Fruit fly (Drosophila melanogaster) whole organism, embryonic: ENCODE results near the gene comm.

Experiments
- Adf1 ChIP-seq: fragments of 200-800 bp; sonication (Bioruptor generic); IDR thresholded peaks from 2 replicates; pipeline ENCODE4 v1.3.6; 2022; ENCODE audit warnings: missing biosample characterization, missing genetic modification characterization
- Atf3 ChIP-seq: fragments of 200-800 bp; sonication (Bioruptor generic); optimal IDR thresholded peaks from 3 replicates; lab custom pipeline; 2016; ENCODE audit warnings: missing biosample characterization, missing genetic modification characterization
- CG10147 ChIP-seq: fragments of 200-800 bp; sonication (Bioruptor generic); optimal IDR thresholded peaks from 2 replicates; lab custom pipeline; 2019; ENCODE audit warnings: missing biosample characterization, mild to moderate bottlenecking, missing genetic modification characterization, moderate library complexity
- CG13296 ChIP-seq: fragments of 200-800 bp; sonication (Bioruptor generic); optimal IDR thresholded peaks from 3 replicates; lab custom pipeline; 2018; ENCODE audit warnings: missing biosample characterization, mild to moderate bottlenecking, missing genetic modification characterization
- CG14667 ChIP-seq: fragments of 200-800 bp; sonication (Bioruptor generic); IDR thresholded peaks from 2 replicates; pipeline ENCODE4 v1.3.6; 2022; ENCODE audit warnings: missing biosample characterization, missing genetic modification characterization
- CG15479 ChIP-seq: fragments of 200-800 bp; sonication (Bioruptor generic); optimal IDR thresholded peaks from 3 replicates; lab custom pipeline; 2019; ENCODE audit warnings: missing biosample characterization, mild to moderate bottlenecking, missing genetic modification characterization, moderate library complexity
- CG1832 ChIP-seq: fragments of 200-800 bp; sonication (Bioruptor generic); optimal IDR thresholded peaks from 2 replicates; lab custom pipeline; 2017; ENCODE audit warnings: missing biosample characterization, mild to moderate bottlenecking, missing genetic modification characterization, inconsistent platforms
- CG18599 ChIP-seq: fragments of 200-800 bp; sonication (Bioruptor generic); optimal IDR thresholded peaks from 3 replicates; lab custom pipeline; 2017; ENCODE audit warnings: missing biosample characterization, missing genetic modification characterization, mild to moderate bottlenecking, moderate library complexity, missing genetic modification reagents
- CG2199 ChIP-seq: fragments of 200-800 bp; sonication (Bioruptor generic); IDR thresholded peaks from 3 replicates; pipeline ENCODE4 v1.3.6; 2022; ENCODE audit warnings: missing biosample characterization, missing genetic modification characterization
- CG32532 ChIP-seq: fragments of 200-800 bp; sonication (Bioruptor generic); IDR thresholded peaks from 2 replicates; pipeline ENCODE4 v1.3.6; 2022; ENCODE audit warnings: missing biosample characterization, missing genetic modification characterization
- CG43689 ChIP-seq: fragments of 200-800 bp; sonication (Bioruptor generic); IDR thresholded peaks from 2 replicates; pipeline ENCODE4 v1.3.6; 2022; ENCODE audit warnings: missing biosample characterization, missing genetic modification characterization
- CG5245 ChIP-seq: fragments of 200-800 bp; sonication (Bioruptor generic); optimal IDR thresholded peaks from 3 replicates; lab custom pipeline; 2016; ENCODE audit warnings: missing biosample characterization, missing genetic modification characterization
- CG6654 ChIP-seq: fragments of 200-800 bp; sonication (Bioruptor generic); optimal IDR thresholded peaks from 2 replicates; lab custom pipeline; 2017; ENCODE audit warnings: missing biosample characterization, mild to moderate bottlenecking, missing genetic modification characterization
- CG7357 ChIP-seq: fragments of 200-800 bp; sonication (Bioruptor generic); IDR thresholded peaks from 3 replicates; pipeline ENCODE4 v1.3.6; 2022; ENCODE audit warnings: missing biosample characterization, missing genetic modification characterization
- CG7745 ChIP-seq: fragments of 200-800 bp; sonication (Bioruptor generic); optimal IDR thresholded peaks from 2 replicates; lab custom pipeline; 2018; ENCODE audit warnings: missing biosample characterization, mild to moderate bottlenecking, missing genetic modification characterization, moderate library complexity
- CG7987 ChIP-seq: fragments of 200-800 bp; sonication (Bioruptor generic); optimal IDR thresholded peaks from 2 replicates; lab custom pipeline; 2018; ENCODE audit warnings: missing biosample characterization, mild to moderate bottlenecking, missing genetic modification characterization, moderate library complexity
- CG8281 ChIP-seq: fragments of 200-800 bp; sonication (Bioruptor generic); optimal IDR thresholded peaks from 2 replicates; lab custom pipeline; 2018; ENCODE audit warnings: missing biosample characterization, mild to moderate bottlenecking, missing genetic modification characterization, moderate library complexity
- CG8290 ChIP-seq, 3 experiments: fragments of 200-800 bp; sonication (Bioruptor generic); optimal IDR thresholded peaks; 2 replicates each; lab custom pipeline; 2016 to 2019; ENCODE audit warnings: missing biosample characterization in 3 of 3, missing genetic modification characterization in 3 of 3, mild to moderate bottlenecking in 2 of 3, moderate library complexity in 1 of 3
- CG9609 ChIP-seq: fragments of 200-800 bp; sonication (Bioruptor generic); optimal IDR thresholded peaks from 3 replicates; lab custom pipeline; 2016; ENCODE audit warnings: missing biosample characterization, missing genetic modification characterization
- Dbx ChIP-seq: fragments of 200-800 bp; sonication (Bioruptor generic); IDR thresholded peaks from 3 replicates; pipeline ENCODE4 v1.3.6; 2022; ENCODE audit warnings: missing biosample characterization, missing genetic modification characterization
- Dek ChIP-seq: fragments of 200-800 bp; sonication (Bioruptor generic); optimal IDR thresholded peaks from 3 replicates; lab custom pipeline; 2019; ENCODE audit warnings: missing biosample characterization, mild to moderate bottlenecking, missing genetic modification characterization, moderate library complexity
- Dip3 ChIP-seq: fragments of 200-800 bp; sonication (Bioruptor generic); optimal IDR thresholded peaks from 3 replicates; lab custom pipeline; 2016; ENCODE audit warnings: missing biosample characterization, missing genetic modification characterization
- Dp ChIP-seq: fragments of 200-800 bp; sonication (Bioruptor generic); optimal IDR thresholded peaks from 2 replicates; lab custom pipeline; 2018; ENCODE audit warnings: missing biosample characterization, mild to moderate bottlenecking, missing genetic modification characterization, moderate library complexity
- Ets97D ChIP-seq: fragments of 200-800 bp; sonication (Bioruptor generic); optimal IDR thresholded peaks from 3 replicates; lab custom pipeline; 2016; ENCODE audit warnings: missing biosample characterization, missing genetic modification characterization
- Gug ChIP-seq: fragments of 200-800 bp; sonication (Bioruptor generic); IDR thresholded peaks from 4 replicates; pipeline ENCODE4 v1.3.6; 2022; ENCODE audit warnings: missing biosample characterization, missing genetic modification characterization
- Hey ChIP-seq: fragments of 200-800 bp; sonication (Bioruptor generic); optimal IDR thresholded peaks from 3 replicates; lab custom pipeline; 2018; ENCODE audit warnings: missing biosample characterization, mild to moderate bottlenecking, missing genetic modification characterization
- Hmr ChIP-seq: fragments of 200-800 bp; sonication (Bioruptor generic); optimal IDR thresholded peaks from 3 replicates; lab custom pipeline; 2017; ENCODE audit warnings: mild to moderate bottlenecking, missing biosample characterization, missing genetic modification reagents, missing genetic modification characterization
- Hr39 ChIP-seq: fragments of >200 bp; optimal IDR thresholded peaks from 2 replicates; lab custom pipeline; 2017
- Hsf ChIP-seq: fragments of 200-800 bp; sonication (Bioruptor generic); optimal IDR thresholded peaks from 3 replicates; lab custom pipeline; 2016; ENCODE audit warnings: missing biosample characterization, missing genetic modification characterization
- Oaz ChIP-seq: fragments of 200-800 bp; sonication (Bioruptor generic); IDR thresholded peaks from 2 replicates; pipeline ENCODE4 v1.3.6; 2022; ENCODE audit warnings: missing biosample characterization, missing genetic modification characterization
- Optix ChIP-seq: fragments of 200-800 bp; sonication (Bioruptor generic); IDR thresholded peaks from 3 replicates; pipeline ENCODE4 v1.3.6; 2022; ENCODE audit warnings: missing biosample characterization, missing genetic modification characterization
- Sry-δ ChIP-seq: fragments of 200-800 bp; sonication (Bioruptor generic); optimal IDR thresholded peaks from 2 replicates; lab custom pipeline; 2016; ENCODE audit warnings: missing biosample characterization, missing genetic modification characterization
- Vsx1 ChIP-seq: fragments of 200-800 bp; sonication (Bioruptor generic); optimal IDR thresholded peaks from 2 replicates; lab custom pipeline; 2017; ENCODE audit warnings: missing biosample characterization, mild to moderate bottlenecking, missing genetic modification characterization, missing genetic modification reagents
- corto ChIP-seq: fragments of 200-800 bp; sonication (Bioruptor generic); optimal IDR thresholded peaks from 2 replicates; lab custom pipeline; 2016; ENCODE audit warnings: missing biosample characterization, mild to moderate bottlenecking, missing genetic modification characterization, moderate library complexity
- dan ChIP-seq: fragments of 200-800 bp; sonication (Bioruptor generic); IDR thresholded peaks from 2 replicates; pipeline ENCODE4 v1.3.6; 2022; ENCODE audit warnings: missing biosample characterization, missing genetic modification characterization
- danr ChIP-seq: fragments of 200-800 bp; sonication (Bioruptor generic); IDR thresholded peaks from 2 replicates; pipeline ENCODE4 v1.3.6; 2022; ENCODE audit warnings: missing biosample characterization, missing genetic modification characterization
- ems ChIP-seq: fragments of 200-800 bp; sonication (Bioruptor generic); optimal IDR thresholded peaks from 3 replicates; lab custom pipeline; 2016; ENCODE audit warnings: missing biosample characterization, missing genetic modification characterization
- en ChIP-seq: fragments of 200-800 bp; sonication (Bioruptor generic); optimal IDR thresholded peaks from 2 replicates; lab custom pipeline; 2016; ENCODE audit warnings: missing biosample characterization, missing genetic modification characterization
- ewg ChIP-seq: fragments of 200-800 bp; sonication (Bioruptor generic); optimal IDR thresholded peaks from 3 replicates; lab custom pipeline; 2017; ENCODE audit warnings: mild to moderate bottlenecking, missing biosample characterization, missing genetic modification reagents, missing genetic modification characterization
- fu2 ChIP-seq: fragments of 200-800 bp; sonication (Bioruptor generic); optimal IDR thresholded peaks from 2 replicates; lab custom pipeline; 2016; ENCODE audit warnings: missing biosample characterization, missing genetic modification characterization
- gcm ChIP-seq: fragments of 200-800 bp; sonication (Bioruptor generic); optimal IDR thresholded peaks from 2 replicates; lab custom pipeline; 2019; ENCODE audit warnings: missing biosample characterization, mild to moderate bottlenecking, missing genetic modification characterization, moderate library complexity
- jigr1 ChIP-seq: fragments of 200-800 bp; sonication (Bioruptor generic); IDR thresholded peaks from 3 replicates; pipeline ENCODE4 v1.3.6; 2022; ENCODE audit warnings: missing biosample characterization, missing genetic modification characterization
- jumu ChIP-seq: fragments of 200-800 bp; sonication (Bioruptor generic); optimal IDR thresholded peaks from 3 replicates; lab custom pipeline; 2016; ENCODE audit warnings: missing biosample characterization, missing genetic modification characterization
- kay ChIP-seq: fragments of 200-800 bp; sonication (Bioruptor generic); optimal IDR thresholded peaks from 2 replicates; lab custom pipeline; 2016; ENCODE audit warnings: missing biosample characterization, missing genetic modification characterization
- lov ChIP-seq, 2 experiments: fragments of 200-800 bp in 1 of 2; fragments of >200 bp in 1 of 2; sonication (Bioruptor generic) in 1 of 2; IDR thresholded peaks in 1 of 2; optimal IDR thresholded peaks in 1 of 2; 2 replicates in 1 of 2; 3 replicates in 1 of 2; pipeline versions ENCODE4 v1.3.6 to Lab custom; 2017 to 2022; ENCODE audit warnings: missing biosample characterization in 1 of 2, missing genetic modification characterization in 1 of 2
- odd ChIP-seq: fragments of 200-800 bp; sonication (Bioruptor generic); optimal IDR thresholded peaks from 2 replicates; lab custom pipeline; 2017; ENCODE audit warnings: missing biosample characterization, mild to moderate bottlenecking, missing genetic modification characterization
- pros ChIP-seq: fragments of 200-800 bp; sonication (Bioruptor generic); optimal IDR thresholded peaks from 3 replicates; lab custom pipeline; 2019; ENCODE audit warnings: missing biosample characterization, mild to moderate bottlenecking, missing genetic modification characterization, moderate library complexity
- sima ChIP-seq: fragments of 200-800 bp; sonication (Bioruptor generic); optimal IDR thresholded peaks from 2 replicates; lab custom pipeline; 2016; ENCODE audit warnings: missing biosample characterization, missing genetic modification characterization
- ssp ChIP-seq: fragments of 200-800 bp; sonication (Bioruptor generic); IDR thresholded peaks from 2 replicates; pipeline ENCODE4 v1.3.6; 2022; ENCODE audit warnings: missing biosample characterization, missing genetic modification characterization
- wdn ChIP-seq: fragments of 200-800 bp; sonication (Bioruptor generic); IDR thresholded peaks from 2 replicates; pipeline ENCODE4 v1.3.6; 2022; ENCODE audit warnings: missing biosample characterization, missing genetic modification characterization

Gene comm

DNA sequence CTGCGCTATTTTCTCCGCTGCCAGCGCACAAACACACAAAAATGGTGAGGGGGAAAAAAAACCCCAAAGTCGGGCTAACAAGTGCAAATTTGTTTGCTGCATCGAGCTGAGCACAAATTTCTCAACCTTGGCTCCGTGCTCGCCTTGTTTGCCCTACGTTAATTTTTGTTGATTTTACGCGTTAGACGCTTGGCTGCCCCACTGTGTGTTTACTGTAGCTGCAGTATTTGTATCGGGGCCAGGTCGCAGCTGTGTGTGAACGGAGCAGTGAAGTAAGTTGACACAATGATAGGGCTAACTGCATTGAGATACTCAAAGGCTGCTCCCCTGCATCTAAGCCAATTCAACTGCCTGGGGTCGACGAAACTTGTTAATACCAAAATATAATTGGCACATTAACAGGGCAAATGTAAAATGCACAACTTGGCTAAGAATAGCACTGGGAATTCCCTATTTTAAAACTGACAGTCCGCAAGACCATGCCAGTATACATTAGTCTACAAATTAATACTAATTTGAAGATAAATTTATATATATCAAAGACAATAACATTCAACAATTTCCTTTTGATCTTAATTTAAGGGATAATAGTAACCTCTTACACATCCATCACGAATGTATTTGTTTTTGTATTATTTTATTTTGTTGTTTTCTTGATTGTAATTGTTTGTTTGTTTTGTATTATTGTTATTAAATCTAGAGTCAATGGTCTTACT, 12.3 kb downstream of the comm start, which contains the start of gene CG42571 (continued):
- TF ChIP-seq Hr39 (no peak), sima (GFP tag; lab: Kevin White, UChicago) (no peak), gcm (GFP tag; lab: Kevin White, UChicago) (peak; percentile 10), CG5245 (GFP tag; lab: Kevin White, UChicago) (no peak), Hsf (GFP tag; lab: Kevin White, UChicago) (peak; percentile 11), ewg (GFP tag; lab: Kevin White, UChicago) (peak; percentile 10), kay (GFP tag; lab: Kevin White, UChicago) (no peak), dan (GFP tag; lab: Robert Waterston, UW) (no peak), CG15479 (GFP tag; lab: Kevin White, UChicago) (no peak), CG10147 (no peak), Gug (GFP tag; lab: Robert Waterston, UW) (no peak), CG7357 (GFP tag; lab: Robert Waterston, UW) (no peak), Vsx1 (GFP tag; lab: Kevin White, UChicago) (peak; percentile 5), Dp (GFP tag; lab: Kevin White, UChicago) (no peak), Atf3 (GFP tag; lab: Kevin White, UChicago) (no peak), CG1832 (GFP tag; lab: Kevin White, UChicago) (no peak), Oaz (GFP tag; lab: Robert Waterston, UW) (0 out of 2 replicates have a peak, but pooled peaks have one; percentile 21), Dek (tag; lab: Kevin White, UChicago) (no peak), jigr1 (GFP tag; lab: Robert Waterston, UW) (no peak), Hmr (no peak), Ets97D (no peak), CG32532 (no peak), en (GFP tag; lab: Kevin White, UChicago) (peak; percentile 3), pros (GFP tag; lab: Kevin White, UChicago) (no peak), CG9609 (GFP tag; lab: Kevin White, UChicago) (no peak), CG8281 (peak; percentile 19), corto (GFP tag; lab: Kevin White, UChicago) (no peak), danr (GFP tag; lab: Robert Waterston, UW) (no peak), ems (GFP tag; lab: Kevin White, UChicago) (no peak), CG8290 (GFP tag; optimal IDR thresholded peaks at IDR 0.05; lab: Kevin White, UChicago) (no peak), CG8290 (tag; optimal IDR thresholded peaks at IDR 0.05; lab: Kevin White, UChicago) (peak; percentile 29 to 58), CG2199 (GFP tag; lab: Robert Waterston, UW) (0 out of 3 replicates have a peak, but pooled peaks have one; percentile 43), CG43689 (GFP tag; lab: Robert Waterston, UW) (no peak), Dbx (GFP tag; lab: Robert Waterston, UW) (no peak), CG7987 (GFP tag; lab: Kevin White, UChicago) (peak; percentile 52), Hey (tag; lab: Kevin White, UChicago) (no peak), Dip3 (GFP tag; lab: Kevin White, UChicago) (no peak), Optix (GFP tag; lab: Robert Waterston, UW) (no peak; the same call in 2 of the 3 replicates), fu2 (GFP tag; lab: Kevin White, UChicago) (no peak), CG14667 (GFP tag; lab: Robert Waterston, UW) (no peak), Adf1 (GFP tag; lab: Robert Waterston, UW) (no peak), CG13296 (GFP tag; lab: Kevin White, UChicago) (no peak), odd (GFP tag; lab: Kevin White, UChicago) (peak; percentile 53), lov (optimal IDR thresholded peaks at IDR 0.05; lab: Kevin White, UChicago) (no peak), lov (GFP tag; IDR thresholded peaks at IDR 0.05; lab: Robert Waterston, UW) (peak; percentile 52; the same call in 1 of the 3 replicates), wdn (GFP tag; lab: Robert Waterston, UW) (no peak), jumu (GFP tag; lab: Kevin White, UChicago) (no peak), Sry-δ (no peak), ssp (GFP tag; lab: Robert Waterston, UW) (no peak), CG7745 (tag; lab: Kevin White, UChicago) (peak; percentile 67), CG6654 (GFP tag; lab: Kevin White, UChicago) (no peak), CG18599 (GFP tag; lab: Kevin White, UChicago) (no peak)
